Fruit fly (Drosophila melanogaster) whole organism: ENCODE data around the gene ana1.

Experiments
- CG8478 ChIP-seq: fragments of >200 bp; optimal IDR thresholded peaks from 2 replicates; lab custom pipeline; 2018; ENCODE audit warnings: inconsistent platforms
- Dll ChIP-seq: fragments of >200 bp; optimal IDR thresholded peaks from 2 replicates; lab custom pipeline; 2017
- EcR ChIP-seq, 2 experiments: fragments of >200 bp; optimal IDR thresholded peaks; 2 replicates each; lab custom pipeline; 2017; ENCODE audit warnings: missing biosample characterization in 2 of 2, missing genetic modification characterization in 2 of 2, missing genetic modification reagents in 2 of 2
- pan ChIP-seq: fragments of >200 bp; optimal IDR thresholded peaks from 2 replicates; lab custom pipeline; 2017
- psq ChIP-seq: fragments of >200 bp; optimal IDR thresholded peaks from 2 replicates; lab custom pipeline; 2017
- usp ChIP-seq: fragments of >200 bp; optimal IDR thresholded peaks from 2 replicates; lab custom pipeline; 2017; ENCODE audit warnings: missing biosample characterization, missing genetic modification characterization, mixed read lengths

Gene ana1

dm6 chr3R:24527845-24528244 lies 2.5 kb upstream of the ana1 start, which contains the start of gene CG6607:
CG6607 (plus strand) TSS chr3R:24528047.
- TF ChIP-seq EcR (GFP tag; optimal IDR thresholded peaks at IDR 0.05; lab: Kevin White, UChicago) (no peak), pan (no peak), psq (lab: Kevin White, UChicago) (no peak), Dll (lab: Kevin White, UChicago) (no peak), CG8478 (lab: Kevin White, UChicago) (no peak), usp (GFP tag; lab: Kevin White, UChicago) (no peak)

DNA sequence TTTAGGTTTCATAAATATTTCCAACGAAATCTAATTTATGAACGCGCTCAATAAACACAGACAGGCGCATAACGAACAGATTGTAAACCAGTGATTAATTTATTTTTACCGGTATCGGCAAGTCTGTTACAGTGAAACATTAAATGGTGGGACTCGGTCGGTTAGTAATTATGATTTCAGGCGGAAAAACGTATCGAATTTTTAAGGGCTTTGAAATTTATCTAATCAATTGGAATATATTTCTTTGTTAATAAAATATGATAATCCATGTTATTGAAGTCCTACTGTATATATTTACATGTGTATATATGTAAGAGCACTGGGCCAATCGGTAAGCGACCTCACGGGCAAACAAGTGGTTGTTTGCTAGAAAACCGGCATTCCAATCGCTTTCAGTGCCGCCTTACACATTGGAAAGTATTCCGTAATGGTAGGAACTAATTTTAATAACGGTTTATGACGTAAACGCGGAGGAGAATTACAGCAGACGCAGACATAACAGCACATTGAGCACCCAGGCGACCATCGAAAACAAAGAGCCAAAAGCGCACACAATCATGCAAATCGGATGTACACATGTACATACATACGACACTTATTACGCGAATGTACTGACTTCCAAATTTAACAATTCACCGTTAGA lies 12.8 kb downstream of the ana1 start:
- TF ChIP-seq psq (lab: Kevin White, UChicago) (no peak), Dll (lab: Kevin White, UChicago) (no peak), EcR (GFP tag; optimal IDR thresholded peaks at IDR 0.05; lab: Kevin White, UChicago) (no peak), usp (GFP tag; lab: Kevin White, UChicago) (no peak), pan (no peak), CG8478 (lab: Kevin White, UChicago) (no peak)

DNA sequence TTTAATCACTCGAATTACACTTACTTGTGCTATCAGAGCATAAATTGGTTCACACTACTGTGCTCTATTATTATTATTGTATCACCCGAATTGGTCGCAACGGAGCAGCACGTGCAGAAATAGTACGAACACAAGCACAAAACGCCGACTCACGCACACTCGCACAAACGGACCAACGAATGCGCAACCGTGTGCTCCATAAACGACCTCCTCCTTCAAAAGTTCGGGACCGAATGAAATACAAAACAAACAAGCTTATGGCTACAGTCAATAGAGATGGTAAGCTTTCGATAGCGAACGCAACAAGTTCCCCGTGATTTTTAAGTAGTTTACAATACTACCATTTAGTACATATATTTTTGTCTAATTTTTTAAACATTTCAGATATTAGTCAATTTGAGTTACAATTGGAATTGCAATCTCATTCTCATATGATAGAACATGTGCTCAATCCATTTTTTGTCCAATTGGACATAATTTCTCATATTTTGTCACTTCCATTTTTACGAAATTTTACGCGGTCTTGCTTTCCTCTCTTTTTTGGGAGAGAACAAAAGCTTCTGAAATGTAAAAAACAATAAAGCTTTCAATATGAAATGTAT lies 13.4 kb downstream of the ana1 start, which contains the start of gene Cftr:
Cftr (minus strand) TSS at position 239 of the 602 bp plus-strand sequence.
- TF ChIP-seq pan, result no peak
- no peak for TF ChIP-seq EcR (GFP tag; optimal IDR thresholded peaks at IDR 0.05; lab: Kevin White, UChicago)
- TF ChIP-seq usp (GFP tag; lab: Kevin White, UChicago), result no peak
- TF ChIP-seq psq (lab: Kevin White, UChicago), result no peak
- TF ChIP-seq CG8478 (lab: Kevin White, UChicago), result no peak

- TF ChIP-seq pan (no peak), CG8478 (lab: Kevin White, UChicago) (no peak), psq (lab: Kevin White, UChicago) (no peak), Dll (lab: Kevin White, UChicago) (no peak), EcR (GFP tag; optimal IDR thresholded peaks at IDR 0.05; lab: Kevin White, UChicago) (no peak), usp (GFP tag; lab: Kevin White, UChicago) (no peak)
Measured at dm6 chr3R:24544388-24544787, 14.0 kb downstream of the ana1 start, which contains the start of gene Esyt2. Esyt2 (plus strand) TSS chr3R:24544719.

dm6 chr3R:24548216-24548615 lies 17.8 kb downstream of the ana1 start:
- no peak for TF ChIP-seq EcR (GFP tag; optimal IDR thresholded peaks at IDR 0.05; lab: Kevin White, UChicago)
- no peak for TF ChIP-seq Dll (lab: Kevin White, UChicago)
- TF ChIP-seq psq (lab: Kevin White, UChicago), result no peak
- no peak for TF ChIP-seq usp (GFP tag; lab: Kevin White, UChicago)

dm6 chr3R:24548832-24549231 lies 18.5 kb downstream of the ana1 start:
- no peak for TF ChIP-seq usp (GFP tag; lab: Kevin White, UChicago)
- no peak for TF ChIP-seq CG8478 (lab: Kevin White, UChicago)
- no peak for TF ChIP-seq EcR (GFP tag; optimal IDR thresholded peaks at IDR 0.05; lab: Kevin White, UChicago)
- TF ChIP-seq psq (lab: Kevin White, UChicago), result no peak
- no peak for TF ChIP-seq Dll (lab: Kevin White, UChicago)
- TF ChIP-seq pan, result no peak

dm6 chr3R:24549834-24550233 lies 19.5 kb downstream of the ana1 start:
- TF ChIP-seq psq (lab: Kevin White, UChicago) (no peak), Dll (lab: Kevin White, UChicago) (no peak), EcR (GFP tag; optimal IDR thresholded peaks at IDR 0.05; lab: Kevin White, UChicago) (no peak), usp (GFP tag; lab: Kevin White, UChicago) (no peak), CG8478 (lab: Kevin White, UChicago) (no peak), pan (no peak)

DNA sequence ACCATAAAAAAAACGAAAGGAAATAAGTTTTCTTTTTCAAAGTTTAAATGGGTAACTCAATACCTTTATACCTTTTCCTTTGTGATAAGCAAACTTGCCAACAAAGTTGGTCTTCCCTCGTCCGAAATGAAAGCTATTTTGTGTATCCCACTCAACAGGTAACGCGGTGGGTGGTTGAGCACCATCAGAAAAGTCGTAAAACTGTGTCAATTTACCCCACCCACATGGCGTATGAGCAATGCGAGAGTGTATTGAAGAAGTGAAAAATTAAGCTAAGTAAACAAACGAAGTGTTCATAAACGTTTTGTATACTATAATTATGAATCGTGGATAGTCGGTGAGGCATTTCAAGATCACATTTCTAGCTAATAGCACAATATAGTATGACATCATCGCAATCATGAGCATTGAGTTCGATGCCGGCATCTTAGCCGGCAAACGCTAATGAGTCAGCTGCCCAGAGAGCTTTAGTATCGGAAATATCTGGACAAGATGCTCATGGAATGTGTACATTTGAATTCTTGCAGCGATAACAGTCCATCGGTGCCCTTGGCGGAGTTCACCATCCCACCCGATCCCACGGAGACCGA lies 20.5 kb downstream of the ana1 start:
- no peak for TF ChIP-seq pan
- no peak for TF ChIP-seq usp (GFP tag; lab: Kevin White, UChicago)
- TF ChIP-seq Dll (lab: Kevin White, UChicago), result no peak
- no peak for TF ChIP-seq psq (lab: Kevin White, UChicago)
- no peak for TF ChIP-seq EcR (GFP tag; optimal IDR thresholded peaks at IDR 0.05; lab: Kevin White, UChicago)
- no peak for TF ChIP-seq CG8478 (lab: Kevin White, UChicago)

DNA sequence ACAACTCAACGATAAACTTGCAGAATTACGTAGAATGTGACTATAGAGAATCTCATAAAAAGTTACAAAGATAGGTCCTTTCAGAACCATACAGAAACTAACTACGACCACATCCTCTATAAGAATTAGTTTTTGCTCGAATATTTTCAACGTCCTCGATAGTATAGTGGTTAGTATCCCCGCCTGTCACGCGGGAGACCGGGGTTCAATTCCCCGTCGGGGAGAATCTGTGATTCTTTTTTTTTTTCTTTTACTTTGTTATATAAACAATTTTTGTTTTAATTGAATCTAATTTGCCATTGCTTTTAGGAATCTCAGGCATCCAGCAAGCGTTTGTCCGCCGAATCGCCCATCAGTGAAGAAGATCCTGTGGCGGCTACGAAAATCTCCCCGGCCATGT lies 24.8 kb downstream of the ana1 start:
- TF ChIP-seq CG8478 (lab: Kevin White, UChicago) (no peak), pan (no peak), EcR (GFP tag; optimal IDR thresholded peaks at IDR 0.05; lab: Kevin White, UChicago) (no peak), usp (GFP tag; lab: Kevin White, UChicago) (no peak), psq (lab: Kevin White, UChicago) (no peak)

DNA sequence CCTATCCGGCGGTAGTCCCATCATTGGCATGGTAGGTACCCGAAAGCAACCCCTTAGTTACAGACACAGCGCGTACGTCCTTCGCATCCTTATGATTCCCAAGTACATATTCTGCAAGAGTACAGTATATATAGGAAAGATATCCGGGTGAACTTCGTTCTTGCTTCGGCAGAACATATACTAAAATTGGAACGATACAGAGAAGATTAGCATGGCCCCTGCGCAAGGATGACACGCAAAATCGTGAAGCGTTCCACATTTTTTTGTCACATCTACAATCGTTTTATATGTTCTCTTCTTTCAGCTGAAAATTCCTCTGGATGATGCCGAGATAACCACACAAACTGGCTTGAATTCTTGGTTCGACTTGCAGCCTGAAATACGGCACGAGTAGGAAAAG lies 25.6 kb downstream of the ana1 start:
- TF ChIP-seq CG8478 (lab: Kevin White, UChicago) (no peak), psq (lab: Kevin White, UChicago) (no peak), Dll (lab: Kevin White, UChicago) (no peak), usp (GFP tag; lab: Kevin White, UChicago) (no peak), EcR (GFP tag; optimal IDR thresholded peaks at IDR 0.05; lab: Kevin White, UChicago) (no peak), pan (no peak)

DNA sequence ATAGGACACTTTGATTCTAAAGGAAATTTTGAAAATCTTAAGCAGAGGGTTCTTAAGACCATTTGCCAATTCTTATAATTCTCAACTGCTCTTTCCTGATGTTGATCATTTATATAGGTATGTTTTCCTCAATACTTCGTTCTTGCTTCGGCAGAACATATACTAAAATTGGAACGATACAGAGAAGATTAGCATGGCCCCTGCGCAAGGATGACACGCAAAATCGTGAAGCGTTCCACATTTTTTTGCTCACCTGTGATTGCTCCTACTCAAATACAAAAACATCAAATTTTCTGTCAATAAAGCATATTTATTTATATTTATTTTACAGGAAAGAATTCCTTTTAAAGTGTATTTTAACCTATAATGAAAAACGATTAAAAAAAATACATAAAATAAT lies 26.2 kb downstream of the ana1 start:
- no peak for TF ChIP-seq pan
- no peak for TF ChIP-seq EcR (GFP tag; optimal IDR thresholded peaks at IDR 0.05; lab: Kevin White, UChicago)
- TF ChIP-seq CG8478 (lab: Kevin White, UChicago), result no peak
- TF ChIP-seq Dll (lab: Kevin White, UChicago), result no peak
- no peak for TF ChIP-seq psq (lab: Kevin White, UChicago)
- no peak for TF ChIP-seq usp (GFP tag; lab: Kevin White, UChicago)
